Fruit fly (Drosophila melanogaster): ENCODE measurements around the gene Pdf.

The Pdf gene

DNA sequence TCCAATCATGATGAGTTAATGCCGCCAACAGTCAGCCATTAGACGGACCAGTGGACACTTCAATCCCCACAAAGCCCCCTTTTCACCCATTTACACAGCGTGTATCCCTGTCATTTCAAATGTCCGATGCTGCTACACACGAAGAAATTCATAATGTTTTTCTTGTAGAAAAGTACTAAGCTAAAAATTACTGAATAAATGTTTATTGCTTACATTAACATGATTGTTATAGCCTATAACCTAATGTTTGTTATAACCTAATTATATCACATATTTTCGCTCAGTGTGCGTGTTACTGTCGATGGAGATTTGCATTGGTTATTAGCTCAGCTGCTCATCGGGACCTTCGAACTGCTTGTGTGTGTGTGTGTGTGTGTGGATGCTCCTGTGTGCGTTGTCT is 19.4 kb downstream of the Pdf start (continued):
- TF ChIP-seq hb (GFP tag; IDR thresholded peaks at IDR 0.05; ENCODE audit: partially characterized antibody): no peak
- TF ChIP-seq CG15601 (tag; optimal IDR thresholded peaks at IDR 0.05): no peak
- no peak for TF ChIP-seq ftz-f1 (GFP tag; optimal IDR thresholded peaks at IDR 0.05)
- TF ChIP-seq CG12391 (tag; optimal IDR thresholded peaks at IDR 0.05): peak; percentile 43
- TF ChIP-seq croc (GFP tag; conservative IDR thresholded peaks at IDR 0.05): no peak; the same call in 2 of the 3 replicates
- no peak for TF ChIP-seq p53 (GFP tag; optimal IDR thresholded peaks at IDR 0.05)
- TF ChIP-seq sim (GFP tag; IDR thresholded peaks at IDR 0.05): no peak
- peak; percentile 37 for TF ChIP-seq CoRest (tag; optimal IDR thresholded peaks at IDR 0.05)
- TF ChIP-seq CG7556 (GFP tag; optimal IDR thresholded peaks at IDR 0.05): peak; percentile 36
- no peak for TF ChIP-seq Doc3 (GFP tag; IDR thresholded peaks at IDR 0.05; ENCODE audit: partially characterized antibody)
- peak; percentile 41 for TF ChIP-seq trh (GFP tag; optimal IDR thresholded peaks at IDR 0.05)
- TF ChIP-seq CG7839 (tag; optimal IDR thresholded peaks at IDR 0.05): peak; percentile 44
- TF ChIP-seq abd-A (tag; optimal IDR thresholded peaks at IDR 0.05): no peak
- TF ChIP-seq CG6683 (GFP tag; optimal IDR thresholded peaks at IDR 0.05): no peak
- no peak for TF ChIP-seq CG10274 (GFP tag; optimal IDR thresholded peaks at IDR 0.05)
- TF ChIP-seq wdn (GFP tag; IDR thresholded peaks at IDR 0.05): no peak
- no peak for TF ChIP-seq usp (GFP tag; optimal IDR thresholded peaks at IDR 0.05)
- no peak for TF ChIP-seq CG6813 (GFP tag; optimal IDR thresholded peaks at IDR 0.05)
- TF ChIP-seq eyg (GFP tag; optimal IDR thresholded peaks at IDR 0.05): no peak
- TF ChIP-seq Six4 (GFP tag; optimal IDR thresholded peaks at IDR 0.05): no peak
- no peak for TF ChIP-seq CG3407 (GFP tag; optimal IDR thresholded peaks at IDR 0.05)
- no peak; the same call in 1 of the 2 replicates for TF ChIP-seq MBD-R2 (GFP tag; IDR thresholded peaks at IDR 0.05)
- no peak for TF ChIP-seq pan (optimal IDR thresholded peaks at IDR 0.05)
- peak in 1 of 2 experiments; percentile 65 for TF ChIP-seq pan (GFP tag; optimal IDR thresholded peaks at IDR 0.05 in 1 of 2, IDR thresholded peaks at IDR 0.05 in 1 of 2)
- no peak for TF ChIP-seq CG10431 (GFP tag; optimal IDR thresholded peaks at IDR 0.05)
- no peak for TF ChIP-seq MESR4 (GFP tag; optimal IDR thresholded peaks at IDR 0.05)
- peak; percentile 39 for TF ChIP-seq CG8089 (GFP tag; optimal IDR thresholded peaks at IDR 0.05)
- TF ChIP-seq Atf3 (GFP tag; optimal IDR thresholded peaks at IDR 0.05): no peak
- TF ChIP-seq ash1 (GFP tag; optimal IDR thresholded peaks at IDR 0.05): no peak
- TF ChIP-seq D19B (GFP tag; optimal IDR thresholded peaks at IDR 0.05): no peak
- no peak for TF ChIP-seq nom (GFP tag; optimal IDR thresholded peaks at IDR 0.05)
- peak; percentile 64 for TF ChIP-seq Ada2b (GFP tag; IDR thresholded peaks at IDR 0.05)
- no peak for TF ChIP-seq sd (tag; optimal IDR thresholded peaks at IDR 0.05)
- TF ChIP-seq CG9437 (GFP tag; optimal IDR thresholded peaks at IDR 0.05): peak; percentile 2
- TF ChIP-seq CG9215 (GFP tag; IDR thresholded peaks at IDR 0.05): no peak
- TF ChIP-seq CG2875 (GFP tag; optimal IDR thresholded peaks at IDR 0.05): no peak
- TF ChIP-seq Dad (GFP tag; optimal IDR thresholded peaks at IDR 0.05): no peak
- peak; percentile 57; the same call in 1 of the 3 replicates for TF ChIP-seq CG11695 (GFP tag; IDR thresholded peaks at IDR 0.05)
- TF ChIP-seq Poxn (GFP tag; IDR thresholded peaks at IDR 0.05): no peak
- TF ChIP-seq hbn (GFP tag; IDR thresholded peaks at IDR 0.05; ENCODE audit: partially characterized antibody): no peak

DNA sequence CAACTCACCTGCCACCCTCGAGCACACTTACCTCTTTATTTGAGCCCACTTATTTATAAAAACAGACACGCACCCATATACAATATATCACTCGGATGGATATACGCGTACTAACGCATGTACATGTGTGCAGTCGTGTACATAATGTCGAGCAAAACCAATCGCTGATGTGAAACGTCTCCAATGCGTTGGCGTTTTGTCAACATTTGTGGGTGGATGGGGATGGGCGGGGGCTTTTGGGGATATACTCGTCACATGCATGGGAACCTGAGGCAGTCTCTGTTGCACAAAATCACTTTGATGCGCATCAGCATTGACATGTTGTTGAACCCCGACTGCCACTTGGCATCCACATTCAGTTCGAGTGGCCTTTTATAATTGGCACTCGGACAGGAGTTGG is 19.9 kb downstream of the Pdf start:
- TF ChIP-seq sr (GFP tag; IDR thresholded peaks at IDR 0.05) (peak; percentile 91), mld (GFP tag; IDR thresholded peaks at IDR 0.05; ENCODE audit: partially characterized antibody) (no peak), Jarid2 (GFP tag; optimal IDR thresholded peaks at IDR 0.05) (no peak), HLH3B (GFP tag; IDR thresholded peaks at IDR 0.05) (no peak)

Data from whole organism, embryonic.